Worm (Caenorhabditis elegans) whole organism, L1 larva: ENCODE measurements around the gene clec-58.

Experiments used
- C04F5.9 ChIP-seq: sonication (generic microtip); optimal IDR thresholded peaks from 2 replicates; lab custom pipeline; 2016; ENCODE audit warnings: missing genetic modification characterization, missing compliant biosample characterization
- C16A3.4 ChIP-seq: fragments of 150-350 bp; optimal IDR thresholded peaks from 2 replicates; lab custom pipeline; 2014; ENCODE audit warnings: missing biosample characterization, missing genetic modification characterization
- aha-1 ChIP-seq: fragments of 150-350 bp; optimal IDR thresholded peaks from 2 replicates; lab custom pipeline; 2014; ENCODE audit warnings: missing biosample characterization, missing genetic modification characterization
- alr-1 ChIP-seq: fragments of 200-800 bp; sonication (Bioruptor generic); optimal IDR thresholded peaks from 2 replicates; lab custom pipeline; 2018; ENCODE audit warnings: borderline replicate concordance, mild to moderate bottlenecking, missing genetic modification characterization, missing compliant biosample characterization
- ceh-88 ChIP-seq: fragments of 200-800 bp; sonication (Bioruptor generic); IDR thresholded peaks from 2 replicates; pipeline ENCODE4 v1.3.6; 2022; ENCODE audit warnings: missing genetic modification characterization, missing compliant biosample characterization
- dpl-1 ChIP-seq, 3 experiments: fragments of 150-350 bp in 2 of 3; sonication (generic microtip) in 1 of 3; optimal IDR thresholded peaks; 2 replicates each; lab custom pipeline; 2014 to 2017; ENCODE audit warnings: missing biosample characterization in 3 of 3, missing genetic modification characterization in 3 of 3, missing genetic modification reagents in 3 of 3
- efl-1 ChIP-seq, 4 experiments: fragments of 150-350 bp; optimal IDR thresholded peaks in 3 of 4; peaks in 1 of 4; 1 replicate in 1 of 4; 2 replicates in 3 of 4; lab custom pipeline; 2014; ENCODE audit warnings: missing biosample characterization in 2 of 4, missing genetic modification characterization in 2 of 4, missing genetic modification reagents in 2 of 4
- fkh-4 ChIP-seq: sonication (generic microtip); optimal IDR thresholded peaks from 2 replicates; lab custom pipeline; 2016; ENCODE audit warnings: missing compliant biosample characterization, missing genetic modification characterization, borderline replicate concordance
- isw-1 ChIP-seq: fragments of 200-800 bp; sonication (Bioruptor generic); IDR thresholded peaks from 2 replicates; pipeline ENCODE4 v1.3.6; 2022; ENCODE audit warnings: missing genetic modification characterization, missing compliant biosample characterization
- mep-1 ChIP-seq: fragments of 150-350 bp; optimal IDR thresholded peaks from 2 replicates; lab custom pipeline; 2014; ENCODE audit warnings: missing biosample characterization, missing genetic modification characterization
- nhr-76 ChIP-seq: sonication (generic microtip); optimal IDR thresholded peaks from 2 replicates; lab custom pipeline; 2017; ENCODE audit warnings: missing biosample characterization, missing genetic modification characterization
- nhr-84 ChIP-seq: sonication (generic microtip); optimal IDR thresholded peaks from 2 replicates; lab custom pipeline; 2017; ENCODE audit warnings: missing biosample characterization, missing genetic modification characterization
- unc-86 ChIP-seq: sonication (generic microtip); optimal IDR thresholded peaks from 2 replicates; lab custom pipeline; 2016; ENCODE audit warnings: missing genetic modification characterization, missing compliant biosample characterization
- xbp-1 ChIP-seq: sonication (generic microtip); optimal IDR thresholded peaks from 2 replicates; lab custom pipeline; 2016; ENCODE audit warnings: missing genetic modification characterization, missing compliant biosample characterization
- zag-1 ChIP-seq: fragments of 150-350 bp; optimal IDR thresholded peaks from 2 replicates; lab custom pipeline; 2014; ENCODE audit warnings: missing biosample characterization, missing genetic modification characterization

The clec-58 gene

ce11 chrII:10439976-10440375, 36.0 kb downstream of the clec-58 start, which contains the start of gene E04D5.4:
Gene E04D5.4, plus strand, starts transcription at chrII:10440276.
- TF ChIP-seq isw-1 (GFP tag; lab: Robert Waterston, UW) (no peak), efl-1 (optimal IDR thresholded peaks at IDR 0.05; lab: Kevin White, UChicago) (no peak), efl-1 (GFP tag; optimal IDR thresholded peaks at IDR 0.05 in 1 of 2; lab: Kevin White, UChicago) (peak in 1 of 2 experiments; percentile 83)

- no peak for TF ChIP-seq nhr-76 (tag; lab: Kevin White, UChicago)
- no peak for TF ChIP-seq C16A3.4 (tag; lab: Kevin White, UChicago)
- TF ChIP-seq C04F5.9 (tag; lab: Kevin White, UChicago) = no peak
- TF ChIP-seq nhr-84 = no peak
- no peak for TF ChIP-seq zag-1 (tag; lab: Kevin White, UChicago)
- TF ChIP-seq dpl-1 (GFP tag; optimal IDR thresholded peaks at IDR 0.05; lab: Kevin White, UChicago) = no peak
- no peak for TF ChIP-seq mep-1 (tag; lab: Kevin White, UChicago)
- TF ChIP-seq alr-1 = no peak
- no peak for TF ChIP-seq fkh-4 (tag; lab: Kevin White, UChicago)
- no peak for TF ChIP-seq xbp-1 (tag; lab: Kevin White, UChicago)
Observed at ce11 chrII:10437840-10438239, 38.1 kb downstream of the clec-58 start.

DNA sequence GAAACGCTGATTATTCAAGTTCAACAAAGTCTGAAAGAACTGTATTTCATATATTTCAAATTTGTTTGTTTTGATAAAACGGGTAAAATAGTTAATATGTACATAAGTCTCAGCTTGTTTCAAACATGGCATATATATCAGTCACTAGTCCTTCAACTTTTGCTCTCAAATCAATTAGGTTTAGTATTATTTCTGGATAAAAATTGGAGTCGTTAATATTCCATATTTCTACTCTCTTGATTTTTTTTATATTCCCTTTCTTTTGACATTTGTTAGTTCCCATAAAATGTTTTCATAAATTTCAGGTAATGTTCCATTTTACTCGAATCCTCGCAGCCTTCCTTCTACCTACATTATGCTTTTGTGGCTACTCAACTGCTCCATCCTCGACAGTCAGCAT, 40.1 kb downstream of the clec-58 start, which contains the start of gene cut-4:
cut-4 (plus strand) TSS at position 301 of the 400 bp plus-strand sequence.
- no peak for TF ChIP-seq aha-1
- TF ChIP-seq unc-86 (tag; lab: Kevin White, UChicago) = no peak
- no peak for TF ChIP-seq isw-1 (GFP tag; lab: Robert Waterston, UW)
- TF ChIP-seq ceh-88 (GFP tag; lab: Robert Waterston, UW) = no peak
- TF ChIP-seq, all 84 proteins: peak for 0
